Worm (Caenorhabditis elegans): Measurements from ENCODE around the gene F35E12.6.

DNA sequence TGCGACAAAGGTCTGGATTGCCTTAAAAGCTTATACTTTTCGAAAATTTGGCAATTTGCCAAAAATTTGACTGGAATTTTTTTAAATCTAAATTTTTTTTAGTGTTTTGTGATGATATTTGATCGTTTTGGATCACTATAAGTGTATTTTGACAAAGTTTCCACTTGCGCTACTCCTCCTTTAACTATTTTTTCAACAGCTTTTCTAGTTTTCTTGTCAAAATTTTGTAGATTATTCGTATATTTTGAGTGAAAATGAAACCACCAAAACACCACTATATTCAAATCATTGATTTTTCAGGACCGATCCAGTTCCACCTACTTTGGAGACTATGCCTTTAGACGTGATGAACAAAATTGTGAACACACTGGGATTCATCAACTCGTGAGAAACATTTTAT, 10.5 kb downstream of the F35E12.6 start, which contains the start of gene fbxa-181:
- TF ChIP-seq R02D3.7 (tag; optimal IDR thresholded peaks at IDR 0.05) (no peak), aly-2 (tag; optimal IDR thresholded peaks at IDR 0.05) (no peak), lin-39 (tag; optimal IDR thresholded peaks at IDR 0.05) (no peak), lin-11 (tag; optimal IDR thresholded peaks at IDR 0.05) (no peak), peb-1 (tag; optimal IDR thresholded peaks at IDR 0.05) (no peak), nhr-6 (tag; optimal IDR thresholded peaks at IDR 0.05) (no peak), skn-1 (tag; optimal IDR thresholded peaks at IDR 0.05) (no peak), mdl-1 (tag; optimal IDR thresholded peaks at IDR 0.05) (no peak), crh-2 (tag; optimal IDR thresholded peaks at IDR 0.05) (no peak), nhr-237 (tag; optimal IDR thresholded peaks at IDR 0.05) (no peak), lin-13 (GFP tag; optimal IDR thresholded peaks at IDR 0.05) (no peak)

All from whole organism, L2 larva.